Fruit fly (Drosophila melanogaster) whole organism, embryonic: ENCODE measurements around the gene Pfdn2.
A peak's percentile ranks its signal among the peaks of the same experiment; 100 is the strongest.

ENCODE experiments used
- Ada2b ChIP-seq: fragments of 200-800 bp; sonication (Bioruptor generic); IDR thresholded peaks from 2 replicates; pipeline ENCODE4 v1.3.6; 2022; ENCODE audit warnings: missing biosample characterization, missing genetic modification characterization
- C15 ChIP-seq: fragments of 200-800 bp; sonication (Bioruptor generic); IDR thresholded peaks from 3 replicates; pipeline ENCODE4 v1.3.6; 2022; ENCODE audit warnings: missing biosample characterization, missing genetic modification characterization
- CG10431 ChIP-seq: fragments of 200-800 bp; sonication (Bioruptor generic); optimal IDR thresholded peaks from 3 replicates; lab custom pipeline; 2018; ENCODE audit warnings: missing biosample characterization, mild to moderate bottlenecking, missing genetic modification characterization
- CG13287 ChIP-seq: fragments of 200-800 bp; sonication (Bioruptor generic); IDR thresholded peaks from 2 replicates; pipeline ENCODE4 v1.3.6; 2022; ENCODE audit warnings: missing biosample characterization, missing genetic modification characterization; ENCODE audit not compliant: partially characterized antibody
- CG13424 ChIP-seq: fragments of 200-800 bp; sonication (Bioruptor generic); optimal IDR thresholded peaks from 2 replicates; lab custom pipeline; 2019; ENCODE audit warnings: missing biosample characterization, mild to moderate bottlenecking, missing genetic modification characterization, moderate library complexity
- CG13894 ChIP-seq: fragments of 200-800 bp; sonication (Bioruptor generic); optimal IDR thresholded peaks from 3 replicates; lab custom pipeline; 2018; ENCODE audit warnings: missing biosample characterization, mild to moderate bottlenecking, missing genetic modification characterization, moderate library complexity
- CG14050 ChIP-seq: fragments of 200-800 bp; sonication (Bioruptor generic); IDR thresholded peaks from 3 replicates; pipeline ENCODE4 v1.3.6; 2022; ENCODE audit warnings: missing biosample characterization, missing genetic modification characterization
- CG15514 ChIP-seq: fragments of 200-800 bp; sonication (Bioruptor generic); optimal IDR thresholded peaks from 3 replicates; lab custom pipeline; 2017; ENCODE audit warnings: missing biosample characterization, missing genetic modification characterization, mild to moderate bottlenecking, moderate library complexity, missing genetic modification reagents
- CG16815 ChIP-seq: fragments of 200-800 bp; sonication (Bioruptor generic); optimal IDR thresholded peaks from 3 replicates; lab custom pipeline; 2017; ENCODE audit warnings: missing biosample characterization, mild to moderate bottlenecking, missing genetic modification characterization
- CG2875 ChIP-seq: fragments of 200-800 bp; sonication (Bioruptor generic); optimal IDR thresholded peaks from 2 replicates; lab custom pipeline; 2017; ENCODE audit warnings: missing biosample characterization, mild to moderate bottlenecking, missing genetic modification characterization, missing genetic modification reagents
- CG3838 ChIP-seq: fragments of 200-800 bp; sonication (Bioruptor generic); optimal IDR thresholded peaks from 3 replicates; lab custom pipeline; 2016; ENCODE audit warnings: missing biosample characterization, missing genetic modification characterization
- CG6854 ChIP-seq: fragments of 200-800 bp; sonication (Bioruptor generic); optimal IDR thresholded peaks from 3 replicates; lab custom pipeline; 2017; ENCODE audit warnings: missing biosample characterization, mild to moderate bottlenecking, missing genetic modification characterization
- CG7928 ChIP-seq: fragments of 200-800 bp; sonication (Bioruptor generic); optimal IDR thresholded peaks from 2 replicates; lab custom pipeline; 2017; ENCODE audit warnings: missing biosample characterization, mild to moderate bottlenecking, missing genetic modification characterization
- CG9437 ChIP-seq: fragments of 200-800 bp; sonication (Bioruptor generic); optimal IDR thresholded peaks from 2 replicates; lab custom pipeline; 2018; ENCODE audit warnings: missing biosample characterization, mild to moderate bottlenecking, missing genetic modification characterization
- CG9876 ChIP-seq: fragments of 200-800 bp; sonication (Bioruptor generic); optimal IDR thresholded peaks from 2 replicates; lab custom pipeline; 2016; ENCODE audit warnings: missing biosample characterization, missing genetic modification characterization
- Dbx ChIP-seq: fragments of 200-800 bp; sonication (Bioruptor generic); IDR thresholded peaks from 3 replicates; pipeline ENCODE4 v1.3.6; 2022; ENCODE audit warnings: missing biosample characterization, missing genetic modification characterization
- Dek ChIP-seq: fragments of 200-800 bp; sonication (Bioruptor generic); optimal IDR thresholded peaks from 3 replicates; lab custom pipeline; 2019; ENCODE audit warnings: missing biosample characterization, mild to moderate bottlenecking, missing genetic modification characterization, moderate library complexity
- ERR ChIP-seq: fragments of 200-800 bp; sonication (Bioruptor generic); optimal IDR thresholded peaks from 2 replicates; lab custom pipeline; 2016; ENCODE audit warnings: missing biosample characterization, missing genetic modification characterization
- Fer1 ChIP-seq: fragments of 200-800 bp; sonication (Bioruptor generic); optimal IDR thresholded peaks from 2 replicates; lab custom pipeline; 2017; ENCODE audit warnings: missing biosample characterization, mild to moderate bottlenecking, missing genetic modification characterization
- Fer2 ChIP-seq: fragments of 200-800 bp; sonication (Bioruptor generic); optimal IDR thresholded peaks from 2 replicates; lab custom pipeline; 2018; ENCODE audit warnings: missing biosample characterization, mild to moderate bottlenecking, missing genetic modification characterization, moderate library complexity
- GATAe ChIP-seq: fragments of 200-800 bp; sonication (Bioruptor generic); conservative IDR thresholded peaks from 2 replicates; pipeline ENCODE4 v1.3.6; 2022; ENCODE audit warnings: missing biosample characterization, missing genetic modification characterization
- Mad ChIP-seq: fragments of 200-800 bp; sonication (Bioruptor generic); optimal IDR thresholded peaks from 2 replicates; lab custom pipeline; 2016; ENCODE audit warnings: missing biosample characterization, missing genetic modification characterization
- Side ChIP-seq: fragments of 200-800 bp; sonication (Bioruptor generic); optimal IDR thresholded peaks from 2 replicates; lab custom pipeline; 2016; ENCODE audit warnings: missing biosample characterization, missing genetic modification characterization
- cg ChIP-seq: fragments of 200-800 bp; sonication (Bioruptor generic); optimal IDR thresholded peaks from 3 replicates; lab custom pipeline; 2019; ENCODE audit warnings: missing biosample characterization, mild to moderate bottlenecking, missing genetic modification characterization, moderate library complexity
- danr ChIP-seq: fragments of 200-800 bp; sonication (Bioruptor generic); IDR thresholded peaks from 2 replicates; pipeline ENCODE4 v1.3.6; 2022; ENCODE audit warnings: missing biosample characterization, missing genetic modification characterization
- ems ChIP-seq: fragments of 200-800 bp; sonication (Bioruptor generic); optimal IDR thresholded peaks from 3 replicates; lab custom pipeline; 2016; ENCODE audit warnings: missing biosample characterization, missing genetic modification characterization
- fd3F ChIP-seq: fragments of 200-800 bp; sonication (Bioruptor generic); optimal IDR thresholded peaks from 2 replicates; lab custom pipeline; 2018; ENCODE audit warnings: missing biosample characterization, mild to moderate bottlenecking, missing genetic modification characterization, moderate library complexity
- fru ChIP-seq: fragments of >200 bp; optimal IDR thresholded peaks from 2 replicates; lab custom pipeline; 2017
- gt ChIP-seq: fragments of 200-800 bp; sonication (Bioruptor generic); IDR thresholded peaks from 2 replicates; pipeline ENCODE4 v1.3.6; 2022; ENCODE audit warnings: missing biosample characterization, missing genetic modification characterization
- ham ChIP-seq: fragments of 200-800 bp; sonication (Bioruptor generic); IDR thresholded peaks from 2 replicates; pipeline ENCODE4 v1.3.6; 2022; ENCODE audit warnings: missing biosample characterization, missing genetic modification characterization
- hbn ChIP-seq: fragments of 200-800 bp; sonication (Bioruptor generic); IDR thresholded peaks from 2 replicates; pipeline ENCODE4 v1.3.6; 2022; ENCODE audit warnings: missing biosample characterization, missing genetic modification characterization; ENCODE audit not compliant: partially characterized antibody
- jumu ChIP-seq: fragments of 200-800 bp; sonication (Bioruptor generic); optimal IDR thresholded peaks from 3 replicates; lab custom pipeline; 2016; ENCODE audit warnings: missing biosample characterization, missing genetic modification characterization
- kni ChIP-seq: fragments of 200-800 bp; sonication (Bioruptor generic); optimal IDR thresholded peaks from 3 replicates; lab custom pipeline; 2017; ENCODE audit warnings: mild to moderate bottlenecking, missing biosample characterization, missing genetic modification reagents, missing genetic modification characterization
- lbe ChIP-seq: fragments of 200-800 bp; sonication (Bioruptor generic); optimal IDR thresholded peaks from 2 replicates; lab custom pipeline; 2016; ENCODE audit warnings: missing biosample characterization, mild to moderate bottlenecking, missing genetic modification characterization
- pb ChIP-seq: fragments of 200-800 bp; sonication (Bioruptor generic); optimal IDR thresholded peaks from 3 replicates; lab custom pipeline; 2016; ENCODE audit warnings: missing biosample characterization, missing genetic modification characterization
- pita ChIP-seq: fragments of 200-800 bp; sonication (Bioruptor generic); optimal IDR thresholded peaks from 2 replicates; lab custom pipeline; 2017; ENCODE audit warnings: missing biosample characterization, mild to moderate bottlenecking, missing genetic modification characterization
- ranshi ChIP-seq: fragments of 200-800 bp; sonication (Bioruptor generic); IDR thresholded peaks from 2 replicates; pipeline ENCODE4 v1.3.6; 2022; ENCODE audit warnings: missing biosample characterization, missing genetic modification characterization
- row ChIP-seq: fragments of 200-800 bp; sonication (Bioruptor generic); IDR thresholded peaks from 3 replicates; pipeline ENCODE4 v1.3.6; 2022; ENCODE audit warnings: missing biosample characterization, missing genetic modification characterization
- scrt ChIP-seq: fragments of 200-800 bp; sonication (Bioruptor generic); optimal IDR thresholded peaks from 2 replicates; lab custom pipeline; 2018; ENCODE audit warnings: missing biosample characterization, mild to moderate bottlenecking, missing genetic modification characterization, moderate library complexity
- sd ChIP-seq: fragments of 200-800 bp; sonication (Bioruptor generic); optimal IDR thresholded peaks from 3 replicates; lab custom pipeline; 2018; ENCODE audit warnings: missing biosample characterization, mild to moderate bottlenecking, missing genetic modification characterization, moderate library complexity
- sima ChIP-seq: fragments of 200-800 bp; sonication (Bioruptor generic); optimal IDR thresholded peaks from 2 replicates; lab custom pipeline; 2016; ENCODE audit warnings: missing biosample characterization, missing genetic modification characterization
- so ChIP-seq: fragments of 200-800 bp; sonication (Bioruptor generic); IDR thresholded peaks from 3 replicates; pipeline ENCODE4 v1.3.6; 2022; ENCODE audit warnings: missing biosample characterization, missing genetic modification characterization
- sqz ChIP-seq: fragments of 200-800 bp; sonication (Bioruptor generic); optimal IDR thresholded peaks from 3 replicates; lab custom pipeline; 2018; ENCODE audit warnings: missing biosample characterization, mild to moderate bottlenecking, missing genetic modification characterization
- stc ChIP-seq: fragments of 200-800 bp; sonication (Bioruptor generic); IDR thresholded peaks from 2 replicates; pipeline ENCODE4 v1.3.6; 2022; ENCODE audit warnings: missing biosample characterization, missing genetic modification characterization
- stwl ChIP-seq: fragments of 200-800 bp; sonication (Bioruptor generic); optimal IDR thresholded peaks from 3 replicates; lab custom pipeline; 2018; ENCODE audit warnings: missing biosample characterization, mild to moderate bottlenecking, missing genetic modification characterization, moderate library complexity
- tgo ChIP-seq: fragments of 200-800 bp; sonication (Bioruptor generic); IDR thresholded peaks from 3 replicates; pipeline ENCODE4 v1.3.6; 2022; ENCODE audit warnings: missing biosample characterization, missing genetic modification characterization
- tna ChIP-seq: fragments of 200-800 bp; sonication (Bioruptor generic); IDR thresholded peaks from 2 replicates; pipeline ENCODE4 v1.3.6; 2022; ENCODE audit warnings: missing biosample characterization, missing genetic modification characterization; ENCODE audit not compliant: partially characterized antibody
- ttk ChIP-seq: fragments of 200-800 bp; sonication (Bioruptor generic); IDR thresholded peaks from 2 replicates; pipeline ENCODE4 v2.1.2; 2022; ENCODE audit warnings: missing biosample characterization, missing genetic modification characterization
- unpg ChIP-seq: fragments of 200-800 bp; sonication (Bioruptor generic); optimal IDR thresholded peaks from 3 replicates; lab custom pipeline; 2018; ENCODE audit warnings: missing biosample characterization, mild to moderate bottlenecking, missing genetic modification characterization, moderate library complexity
- wor ChIP-seq: fragments of 200-800 bp; sonication (Bioruptor generic); IDR thresholded peaks from 2 replicates; pipeline ENCODE4 v1.3.6; 2022; ENCODE audit warnings: missing biosample characterization, missing genetic modification characterization

Pfdn2 gene

DNA sequence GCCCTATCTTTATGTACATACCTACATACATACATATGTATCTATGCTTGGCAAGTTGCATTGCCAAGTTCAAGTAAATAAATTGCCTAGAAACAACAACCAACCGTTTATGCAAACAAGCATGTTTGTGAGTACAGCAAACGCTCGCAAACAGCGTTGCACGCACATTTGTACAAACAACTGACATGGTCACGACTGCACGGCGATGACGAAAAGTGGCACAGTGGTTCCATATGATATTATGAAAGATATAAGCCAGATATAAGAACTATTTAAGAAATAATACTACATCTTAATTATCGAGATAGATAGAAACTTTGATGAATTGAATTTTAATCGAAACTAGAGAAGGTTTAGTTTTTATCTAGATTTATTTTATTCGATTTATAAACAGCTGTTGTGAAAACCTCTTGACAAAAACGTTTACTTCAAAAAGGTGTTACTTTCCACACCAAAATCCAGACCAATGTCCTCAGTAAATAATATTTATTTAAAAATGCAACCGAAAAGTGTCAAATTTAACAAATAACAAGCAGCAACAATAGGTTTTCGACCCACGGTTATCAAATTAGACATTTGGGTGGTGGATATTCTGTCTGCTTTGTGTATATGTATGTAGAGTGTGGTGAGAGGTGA is 15.7 kb upstream of the Pfdn2 start (continued):
- TF ChIP-seq CG13287 (peak; percentile 47; the same call in 1 of the 2 replicates), gt (GFP tag; lab: Robert Waterston, UW) (peak; percentile 21; the same call in 1 of the 2 replicates), C15 (GFP tag; lab: Robert Waterston, UW) (0 out of 3 replicates have a peak, but pooled peaks have one; percentile 39), Fer2 (tag; lab: Kevin White, UChicago) (no peak), GATAe (GFP tag; lab: Robert Waterston, UW) (no peak), CG9876 (peak; percentile 23), Dbx (peak; percentile 53; the same call in 1 of the 3 replicates), stc (GFP tag; lab: Robert Waterston, UW) (peak; percentile 69), kni (GFP tag; lab: Kevin White, UChicago) (peak; percentile 93), unpg (GFP tag; lab: Kevin White, UChicago) (peak; percentile 86), ham (no peak), CG3838 (GFP tag; lab: Kevin White, UChicago) (peak; percentile 79), cg (GFP tag; lab: Kevin White, UChicago) (peak; percentile 54), tna (GFP tag; lab: Robert Waterston, UW) (no peak), CG9437 (GFP tag; lab: Kevin White, UChicago) (peak; percentile 96), Side (GFP tag; lab: Kevin White, UChicago) (peak; percentile 77), sqz (GFP tag; lab: Kevin White, UChicago) (peak; percentile 86), hbn (GFP tag; lab: Robert Waterston, UW) (no peak), tgo (GFP tag; lab: Robert Waterston, UW) (peak; percentile 83; the same call in 2 of the 3 replicates), CG16815 (peak; percentile 86), ranshi (peak; percentile 53; the same call in 1 of the 2 replicates), CG13424 (tag; lab: Kevin White, UChicago) (peak; percentile 94), so (GFP tag; lab: Robert Waterston, UW) (peak; percentile 91), CG6854 (GFP tag; lab: Kevin White, UChicago) (peak; percentile 76), CG13894 (tag; lab: Kevin White, UChicago) (no peak), CG10431 (GFP tag; lab: Kevin White, UChicago) (peak; percentile 68), ems (GFP tag; lab: Kevin White, UChicago) (peak; percentile 87), sd (peak; percentile 73), CG2875 (GFP tag; lab: Kevin White, UChicago) (peak; percentile 90), row (GFP tag; lab: Robert Waterston, UW) (peak; percentile 90), Ada2b (peak; percentile 82), ttk (GFP tag; lab: Robert Waterston, UW) (peak; percentile 57), wor (peak; percentile 86), jumu (GFP tag; lab: Kevin White, UChicago) (peak; percentile 68), pb (peak; percentile 34), CG14050 (GFP tag; lab: Robert Waterston, UW) (peak; percentile 35; the same call in 2 of the 3 replicates), sima (GFP tag; lab: Kevin White, UChicago) (no peak), Dek (peak; percentile 76), CG7928 (GFP tag; lab: Kevin White, UChicago) (peak; percentile 14), fru (lab: Kevin White, UChicago) (no peak), scrt (GFP tag; lab: Kevin White, UChicago) (peak; percentile 31), ERR (GFP tag; lab: Kevin White, UChicago) (no peak), CG15514 (GFP tag; lab: Kevin White, UChicago) (peak; percentile 68), lbe (peak; percentile 66), danr (GFP tag; lab: Robert Waterston, UW) (peak; percentile 58; the same call in 1 of the 2 replicates), stwl (peak; percentile 18), Fer1 (GFP tag; lab: Kevin White, UChicago) (peak; percentile 91), Mad (GFP tag; lab: Kevin White, UChicago) (peak; percentile 77), fd3F (peak; percentile 75), pita (GFP tag; lab: Kevin White, UChicago) (no peak)
